Fruit fly (Drosophila melanogaster) whole organism, embryonic: ENCODE data around the gene Arv1.

Source experiments
- Blimp-1 ChIP-seq: fragments of 200-800 bp; sonication (Bioruptor generic); optimal IDR thresholded peaks from 3 replicates; lab custom pipeline; 2018; ENCODE audit warnings: missing biosample characterization, missing genetic modification characterization, mild to moderate bottlenecking, moderate library complexity, missing genetic modification reagents
- CG10267 ChIP-seq: fragments of 200-800 bp; sonication (Bioruptor generic); optimal IDR thresholded peaks from 2 replicates; lab custom pipeline; 2018; ENCODE audit warnings: missing biosample characterization, mild to moderate bottlenecking, missing genetic modification characterization, moderate library complexity
- CG11504 ChIP-seq: fragments of 200-800 bp; sonication (Bioruptor generic); optimal IDR thresholded peaks from 3 replicates; lab custom pipeline; 2019; ENCODE audit warnings: missing biosample characterization, mild to moderate bottlenecking, missing genetic modification characterization, moderate library complexity
- CG12155 ChIP-seq: fragments of 200-800 bp; sonication (Bioruptor generic); optimal IDR thresholded peaks from 3 replicates; lab custom pipeline; 2016; ENCODE audit warnings: missing biosample characterization, missing genetic modification characterization
- CG13296 ChIP-seq: fragments of 200-800 bp; sonication (Bioruptor generic); optimal IDR thresholded peaks from 3 replicates; lab custom pipeline; 2018; ENCODE audit warnings: missing biosample characterization, mild to moderate bottlenecking, missing genetic modification characterization
- CG13424 ChIP-seq: fragments of 200-800 bp; sonication (Bioruptor generic); optimal IDR thresholded peaks from 2 replicates; lab custom pipeline; 2019; ENCODE audit warnings: missing biosample characterization, mild to moderate bottlenecking, missing genetic modification characterization, moderate library complexity
- CG15073 ChIP-seq: fragments of 200-800 bp; sonication (Bioruptor generic); optimal IDR thresholded peaks from 2 replicates; lab custom pipeline; 2016; ENCODE audit warnings: missing biosample characterization, missing genetic modification characterization
- CG17359 ChIP-seq: fragments of 200-800 bp; sonication (Bioruptor generic); optimal IDR thresholded peaks from 3 replicates; lab custom pipeline; 2018; ENCODE audit warnings: missing biosample characterization, mild to moderate bottlenecking, missing genetic modification characterization, moderate library complexity
- CG30403 ChIP-seq: fragments of 200-800 bp; sonication (Bioruptor generic); optimal IDR thresholded peaks from 3 replicates; lab custom pipeline; 2016; ENCODE audit warnings: missing biosample characterization, missing genetic modification characterization
- CG31441 ChIP-seq: fragments of 200-800 bp; sonication (Bioruptor generic); IDR thresholded peaks from 2 replicates; pipeline ENCODE4 v1.3.6; 2022; ENCODE audit warnings: missing biosample characterization, missing genetic modification characterization
- CG33213 ChIP-seq: fragments of 200-800 bp; sonication (Bioruptor generic); optimal IDR thresholded peaks from 3 replicates; lab custom pipeline; 2016; ENCODE audit warnings: missing biosample characterization, missing genetic modification characterization
- CG7271 ChIP-seq: fragments of 200-800 bp; sonication (Bioruptor generic); optimal IDR thresholded peaks from 2 replicates; lab custom pipeline; 2018; ENCODE audit warnings: missing biosample characterization, mild to moderate bottlenecking, missing genetic modification characterization, moderate library complexity
- CG8290 ChIP-seq, 3 experiments: fragments of 200-800 bp; sonication (Bioruptor generic); optimal IDR thresholded peaks; 2 replicates each; lab custom pipeline; 2016 to 2019; ENCODE audit warnings: missing biosample characterization in 3 of 3, missing genetic modification characterization in 3 of 3, mild to moderate bottlenecking in 2 of 3, moderate library complexity in 1 of 3
- Camta ChIP-seq: fragments of 200-800 bp; sonication (Bioruptor generic); optimal IDR thresholded peaks from 2 replicates; lab custom pipeline; 2016; ENCODE audit warnings: missing biosample characterization, missing genetic modification characterization
- Dll ChIP-seq: fragments of 200-800 bp; sonication (Bioruptor generic); IDR thresholded peaks from 4 replicates; pipeline ENCODE4 v1.3.6; 2022; ENCODE audit warnings: missing biosample characterization, missing genetic modification characterization; ENCODE audit not compliant: partially characterized antibody
- Elba2 ChIP-seq: fragments of 200-800 bp; sonication (Bioruptor generic); optimal IDR thresholded peaks from 3 replicates; lab custom pipeline; 2016; ENCODE audit warnings: missing biosample characterization, missing genetic modification characterization
- H15 ChIP-seq: fragments of 200-800 bp; sonication (Bioruptor generic); IDR thresholded peaks from 3 replicates; pipeline ENCODE4 v1.3.6; 2022; ENCODE audit warnings: missing biosample characterization, missing genetic modification characterization
- HLH4C ChIP-seq: fragments of 200-800 bp; sonication (Bioruptor generic); IDR thresholded peaks from 3 replicates; pipeline ENCODE4 v1.3.6; 2022; ENCODE audit warnings: missing biosample characterization, missing genetic modification characterization; ENCODE audit not compliant: partially characterized antibody
- Hand ChIP-seq: fragments of 200-800 bp; sonication (Bioruptor generic); optimal IDR thresholded peaks from 2 replicates; lab custom pipeline; 2017; ENCODE audit warnings: mild to moderate bottlenecking, missing biosample characterization, missing genetic modification reagents, missing genetic modification characterization
- Jarid2 ChIP-seq: fragments of 200-800 bp; sonication (Bioruptor generic); optimal IDR thresholded peaks from 3 replicates; lab custom pipeline; 2017; ENCODE audit warnings: mild to moderate bottlenecking, missing biosample characterization, missing genetic modification reagents, missing genetic modification characterization
- Mes4 ChIP-seq: fragments of 200-800 bp; sonication (Bioruptor generic); optimal IDR thresholded peaks from 2 replicates; lab custom pipeline; 2016; ENCODE audit warnings: missing biosample characterization, missing genetic modification characterization
- Optix ChIP-seq: fragments of 200-800 bp; sonication (Bioruptor generic); IDR thresholded peaks from 3 replicates; pipeline ENCODE4 v1.3.6; 2022; ENCODE audit warnings: missing biosample characterization, missing genetic modification characterization
- Scr ChIP-seq: fragments of 200-800 bp; sonication (Bioruptor generic); IDR thresholded peaks from 2 replicates; pipeline ENCODE4 v1.3.6; 2022; ENCODE audit warnings: missing biosample characterization, missing genetic modification characterization; ENCODE audit not compliant: partially characterized antibody
- az2 ChIP-seq: fragments of 200-800 bp; sonication (Bioruptor generic); optimal IDR thresholded peaks from 3 replicates; lab custom pipeline; 2016; ENCODE audit warnings: missing biosample characterization, missing genetic modification characterization
- bigmax ChIP-seq: fragments of 200-800 bp; sonication (Bioruptor generic); optimal IDR thresholded peaks from 2 replicates; lab custom pipeline; 2018; ENCODE audit warnings: missing biosample characterization, mild to moderate bottlenecking, missing genetic modification characterization
- eve ChIP-seq, 2 experiments: fragments of >200 bp; optimal IDR thresholded peaks; 2 replicates each; lab custom pipeline; 2017; ENCODE audit warnings: missing biosample characterization in 2 of 2, missing genetic modification characterization in 2 of 2
- fd102C ChIP-seq: fragments of 200-800 bp; sonication (Bioruptor generic); optimal IDR thresholded peaks from 2 replicates; lab custom pipeline; 2018; ENCODE audit warnings: missing biosample characterization, mild to moderate bottlenecking, missing genetic modification characterization, moderate library complexity
- gem ChIP-seq: fragments of 200-800 bp; sonication (Bioruptor generic); optimal IDR thresholded peaks from 2 replicates; lab custom pipeline; 2019; ENCODE audit warnings: missing biosample characterization, mild to moderate bottlenecking, missing genetic modification characterization, moderate library complexity
- hb ChIP-seq: fragments of 200-800 bp; sonication (Bioruptor generic); IDR thresholded peaks from 3 replicates; pipeline ENCODE4 v1.3.6; 2022; ENCODE audit warnings: missing biosample characterization, missing genetic modification characterization; ENCODE audit not compliant: partially characterized antibody
- kah ChIP-seq: fragments of 200-800 bp; sonication (Bioruptor generic); optimal IDR thresholded peaks from 2 replicates; lab custom pipeline; 2018; ENCODE audit warnings: missing biosample characterization, mild to moderate bottlenecking, missing genetic modification characterization
- klu ChIP-seq: fragments of 200-800 bp; sonication (Bioruptor generic); IDR thresholded peaks from 2 replicates; pipeline ENCODE4 v1.3.6; 2022; ENCODE audit warnings: missing biosample characterization, missing genetic modification characterization
- nerfin-1 ChIP-seq: fragments of 200-800 bp; sonication (Bioruptor generic); optimal IDR thresholded peaks from 3 replicates; lab custom pipeline; 2019; ENCODE audit warnings: missing biosample characterization, mild to moderate bottlenecking, missing genetic modification characterization, moderate library complexity
- pan ChIP-seq, 4 experiments: fragments of >200 bp in 3 of 4; fragments of 200-800 bp in 1 of 4; sonication (Bioruptor generic) in 1 of 4; optimal IDR thresholded peaks in 3 of 4; IDR thresholded peaks in 1 of 4; 2 replicates each; pipeline versions ENCODE4 v1.3.6 to Lab custom; 2017 to 2022; ENCODE audit warnings: missing biosample characterization in 2 of 4, missing genetic modification characterization in 2 of 4, mixed read lengths in 1 of 4
- pfk ChIP-seq: fragments of 200-800 bp; sonication (Bioruptor generic); optimal IDR thresholded peaks from 2 replicates; lab custom pipeline; 2018; ENCODE audit warnings: missing biosample characterization, mild to moderate bottlenecking, missing genetic modification characterization, moderate library complexity
- pho ChIP-seq: fragments of 200-800 bp; sonication (Bioruptor generic); optimal IDR thresholded peaks from 2 replicates; lab custom pipeline; 2016; ENCODE audit warnings: missing biosample characterization, missing genetic modification characterization
- pum ChIP-seq: fragments of 200-800 bp; sonication (Bioruptor generic); optimal IDR thresholded peaks from 2 replicates; lab custom pipeline; 2016; ENCODE audit warnings: missing biosample characterization, missing genetic modification characterization
- slbo ChIP-seq: fragments of 200-800 bp; sonication (Bioruptor generic); IDR thresholded peaks from 2 replicates; pipeline ENCODE4 v1.3.6; 2022; ENCODE audit warnings: missing biosample characterization, missing genetic modification characterization
- slou ChIP-seq: fragments of 200-800 bp; sonication (Bioruptor generic); optimal IDR thresholded peaks from 3 replicates; lab custom pipeline; 2016; ENCODE audit warnings: missing biosample characterization, missing genetic modification characterization
- ssp ChIP-seq: fragments of 200-800 bp; sonication (Bioruptor generic); IDR thresholded peaks from 2 replicates; pipeline ENCODE4 v1.3.6; 2022; ENCODE audit warnings: missing biosample characterization, missing genetic modification characterization
- tio ChIP-seq: fragments of 200-800 bp; sonication (Bioruptor generic); optimal IDR thresholded peaks from 2 replicates; lab custom pipeline; 2017; ENCODE audit warnings: missing biosample characterization, missing genetic modification characterization, inconsistent platforms
- trh ChIP-seq: fragments of 200-800 bp; sonication (Bioruptor generic); optimal IDR thresholded peaks from 2 replicates; lab custom pipeline; 2016; ENCODE audit warnings: missing biosample characterization, missing genetic modification characterization
- vfl ChIP-seq: fragments of 200-800 bp; sonication (Bioruptor generic); optimal IDR thresholded peaks from 2 replicates; lab custom pipeline; 2016; ENCODE audit warnings: missing biosample characterization, missing genetic modification characterization
- wdn ChIP-seq: fragments of 200-800 bp; sonication (Bioruptor generic); IDR thresholded peaks from 2 replicates; pipeline ENCODE4 v1.3.6; 2022; ENCODE audit warnings: missing biosample characterization, missing genetic modification characterization

Gene Arv1

dm6 chr3L:21523059-21523836, 5.9 kb downstream of the Arv1 start, which contains the start of gene CG7611 (continued):
- TF ChIP-seq fd102C (GFP tag; lab: Kevin White, UChicago) (no peak), CG7271 (tag; lab: Kevin White, UChicago) (no peak), kah (GFP tag; lab: Kevin White, UChicago) (no peak), pho (GFP tag; lab: Kevin White, UChicago) (no peak), CG13296 (GFP tag; lab: Kevin White, UChicago) (no peak), HLH4C (GFP tag; lab: Robert Waterston, UW) (no peak), bigmax (GFP tag; lab: Kevin White, UChicago) (peak; percentile 22), trh (GFP tag; lab: Kevin White, UChicago) (no peak), Camta (GFP tag; lab: Kevin White, UChicago) (no peak), Hand (no peak), CG31441 (GFP tag; lab: Robert Waterston, UW) (no peak), CG17359 (tag; lab: Kevin White, UChicago) (no peak), pfk (no peak), hb (GFP tag; lab: Robert Waterston, UW) (no peak), ssp (GFP tag; lab: Robert Waterston, UW) (peak; percentile 46; the same call in 1 of the 2 replicates), CG12155 (GFP tag; lab: Kevin White, UChicago) (no peak), pan (optimal IDR thresholded peaks at IDR 0.05; lab: Kevin White, UChicago) (no peak), pan (GFP tag; optimal IDR thresholded peaks at IDR 0.05 in 1 of 2, IDR thresholded peaks at IDR 0.05 in 1 of 2) (no peak), wdn (no peak), CG30403 (GFP tag; lab: Kevin White, UChicago) (no peak), CG10267 (peak; percentile 48), CG8290 (GFP tag; optimal IDR thresholded peaks at IDR 0.05; lab: Kevin White, UChicago) (no peak), CG8290 (tag; optimal IDR thresholded peaks at IDR 0.05; lab: Kevin White, UChicago) (no peak), Dll (GFP tag; lab: Robert Waterston, UW) (0 out of 4 replicates have a peak, but pooled peaks have one; percentile 44), nerfin-1 (tag; lab: Kevin White, UChicago) (no peak), Optix (GFP tag; lab: Robert Waterston, UW) (no peak), pum (no peak), eve (GFP tag; optimal IDR thresholded peaks at IDR 0.05; lab: Kevin White, UChicago) (no peak), gem (tag; lab: Kevin White, UChicago) (no peak), CG15073 (GFP tag; lab: Kevin White, UChicago) (peak; percentile 61), Blimp-1 (GFP tag; lab: Kevin White, UChicago) (no peak), Elba2 (GFP tag; lab: Kevin White, UChicago) (no peak), az2 (GFP tag; lab: Kevin White, UChicago) (no peak), klu (GFP tag; lab: Robert Waterston, UW) (no peak), Mes4 (no peak), Jarid2 (no peak), slou (GFP tag; lab: Kevin White, UChicago) (no peak), H15 (GFP tag; lab: Robert Waterston, UW) (no peak), CG33213 (GFP tag; lab: Kevin White, UChicago) (no peak), Scr (GFP tag; lab: Robert Waterston, UW) (no peak), slbo (GFP tag; lab: Robert Waterston, UW) (no peak), tio (GFP tag; lab: Kevin White, UChicago) (no peak), CG13424 (no peak), vfl (GFP tag; lab: Kevin White, UChicago) (no peak), CG11504 (tag; lab: Kevin White, UChicago) (no peak)
